Fruit fly (Drosophila melanogaster): ENCODE data around the gene CG7276.

Gene CG7276

dm6 chr3L:15547187-15547790 is 49.3 kb downstream of the CG7276 start:
- TF ChIP-seq Myc (optimal IDR thresholded peaks at IDR 0.05) (no peak), Hr83 (GFP tag; optimal IDR thresholded peaks at IDR 0.05; ENCODE audit: poor library complexity, severe bottlenecking) (no peak), Sp1 (GFP tag; optimal IDR thresholded peaks at IDR 0.05) (no peak), CrebA (GFP tag; optimal IDR thresholded peaks at IDR 0.05; ENCODE audit: borderline replicate concordance) (peak; percentile 85), OdsH (GFP tag; optimal IDR thresholded peaks at IDR 0.05) (no peak), br (GFP tag; optimal IDR thresholded peaks at IDR 0.05) (peak; percentile 38), brk (GFP tag; optimal IDR thresholded peaks at IDR 0.05) (peak; percentile 59), Vsx2 (GFP tag; optimal IDR thresholded peaks at IDR 0.05; ENCODE audit: partially characterized antibody) (no peak), ey (GFP tag; optimal IDR thresholded peaks at IDR 0.05) (no peak), Rel (GFP tag; optimal IDR thresholded peaks at IDR 0.05) (peak; percentile 52), Rel (tag; optimal IDR thresholded peaks at IDR 0.05) (peak; percentile 95), fru (GFP tag; optimal IDR thresholded peaks at IDR 0.05) (no peak)

Data from whole organism, wandering third instar larva.